Fruit fly (Drosophila melanogaster) Kc167 (cell line): Measurements from ENCODE around the gene Slob.

Source experiments
- Myc ChIP-seq: fragments of >200 bp; optimal IDR thresholded peaks from 2 replicates; lab custom pipeline; 2017; ENCODE audit warnings: missing external identifiers
- Sin3A ChIP-seq: fragments of >200 bp; optimal IDR thresholded peaks from 2 replicates; lab custom pipeline; 2018; ENCODE audit warnings: missing external identifiers
- h ChIP-seq: fragments of >200 bp; optimal IDR thresholded peaks from 3 replicates; lab custom pipeline; 2018; ENCODE audit warnings: missing external identifiers
- insv ChIP-seq: fragments of >200 bp; optimal IDR thresholded peaks from 3 replicates; lab custom pipeline; 2018; ENCODE audit warnings: missing external identifiers
- psq ChIP-seq: fragments of >200 bp; optimal IDR thresholded peaks from 2 replicates; lab custom pipeline; 2017; ENCODE audit warnings: missing external identifiers
- ttk ChIP-seq: sonication (Bioruptor generic); optimal IDR thresholded peaks from 2 replicates; lab custom pipeline; 2017; ENCODE audit warnings: missing external identifiers

dm6 chr2L:7616830-7617229 is 58.0 kb downstream of the Slob start:
- TF ChIP-seq h = no peak
- TF ChIP-seq psq (lab: Kevin White, UChicago) = no peak
- no peak for TF ChIP-seq ttk
- TF ChIP-seq Sin3A (lab: Kevin White, UChicago) = no peak
- TF ChIP-seq insv (lab: Kevin White, UChicago) = no peak
- no peak for TF ChIP-seq Myc (lab: Kevin White, UChicago)
